Fruit fly (Drosophila melanogaster) whole organism, embryonic: Measurements from ENCODE around the gene fau.
A peak's percentile ranks its signal among the peaks of the same experiment; 100 is the strongest.

ENCODE experiments used
- Atf-2 ChIP-seq: fragments of 200-800 bp; sonication (Bioruptor generic); optimal IDR thresholded peaks from 2 replicates; lab custom pipeline; 2016; ENCODE audit warnings: missing biosample characterization, missing genetic modification characterization
- Bgb ChIP-seq: fragments of 200-800 bp; sonication (Bioruptor generic); IDR thresholded peaks from 2 replicates; pipeline ENCODE4 v1.3.6; 2022; ENCODE audit warnings: missing biosample characterization, missing genetic modification characterization; ENCODE audit not compliant: partially characterized antibody
- CG10274 ChIP-seq: fragments of 200-800 bp; sonication (Bioruptor generic); optimal IDR thresholded peaks from 3 replicates; lab custom pipeline; 2017; ENCODE audit warnings: missing biosample characterization, mild to moderate bottlenecking, missing genetic modification characterization
- CG12769 ChIP-seq: fragments of 200-800 bp; sonication (Bioruptor generic); optimal IDR thresholded peaks from 2 replicates; lab custom pipeline; 2019; ENCODE audit warnings: missing biosample characterization, mild to moderate bottlenecking, missing genetic modification characterization, moderate library complexity
- CG13624 ChIP-seq: fragments of 200-800 bp; sonication (Bioruptor generic); optimal IDR thresholded peaks from 2 replicates; lab custom pipeline; 2016; ENCODE audit warnings: missing biosample characterization, missing genetic modification characterization
- CG15011 ChIP-seq: fragments of 200-800 bp; sonication (Bioruptor generic); optimal IDR thresholded peaks from 3 replicates; lab custom pipeline; 2018; ENCODE audit warnings: missing biosample characterization, mild to moderate bottlenecking, missing genetic modification characterization
- CG15479 ChIP-seq: fragments of 200-800 bp; sonication (Bioruptor generic); optimal IDR thresholded peaks from 3 replicates; lab custom pipeline; 2019; ENCODE audit warnings: missing biosample characterization, mild to moderate bottlenecking, missing genetic modification characterization, moderate library complexity
- CG17361 ChIP-seq: fragments of 200-800 bp; sonication (Bioruptor generic); IDR thresholded peaks from 3 replicates; pipeline ENCODE4 v1.3.6; 2022; ENCODE audit warnings: missing biosample characterization, missing genetic modification characterization
- CG17385 ChIP-seq: fragments of 200-800 bp; sonication (Bioruptor generic); optimal IDR thresholded peaks from 3 replicates; lab custom pipeline; 2018; ENCODE audit warnings: missing biosample characterization, mild to moderate bottlenecking, missing genetic modification characterization
- CG2199 ChIP-seq: fragments of 200-800 bp; sonication (Bioruptor generic); IDR thresholded peaks from 3 replicates; pipeline ENCODE4 v1.3.6; 2022; ENCODE audit warnings: missing biosample characterization, missing genetic modification characterization
- CG2875 ChIP-seq: fragments of 200-800 bp; sonication (Bioruptor generic); optimal IDR thresholded peaks from 2 replicates; lab custom pipeline; 2017; ENCODE audit warnings: missing biosample characterization, mild to moderate bottlenecking, missing genetic modification characterization, missing genetic modification reagents
- CG30020 ChIP-seq: fragments of 200-800 bp; optimal IDR thresholded peaks from 2 replicates; lab custom pipeline; 2019; ENCODE audit warnings: missing biosample characterization, mild to moderate bottlenecking, missing genetic modification characterization, moderate library complexity
- CG31441 ChIP-seq: fragments of 200-800 bp; sonication (Bioruptor generic); IDR thresholded peaks from 2 replicates; pipeline ENCODE4 v1.3.6; 2022; ENCODE audit warnings: missing biosample characterization, missing genetic modification characterization
- CG3407 ChIP-seq: fragments of 200-800 bp; sonication (Bioruptor generic); optimal IDR thresholded peaks from 2 replicates; lab custom pipeline; 2018; ENCODE audit warnings: missing biosample characterization, mild to moderate bottlenecking, missing genetic modification characterization
- CG5180 ChIP-seq: fragments of 200-800 bp; sonication (Bioruptor generic); optimal IDR thresholded peaks from 3 replicates; lab custom pipeline; 2017; ENCODE audit warnings: missing biosample characterization, missing genetic modification characterization, mild to moderate bottlenecking, moderate library complexity, missing genetic modification reagents
- CG6272 ChIP-seq: fragments of 200-800 bp; sonication (Bioruptor generic); IDR thresholded peaks from 2 replicates; pipeline ENCODE4 v1.3.6; 2022; ENCODE audit warnings: missing biosample characterization, missing genetic modification characterization
- CG7357 ChIP-seq: fragments of 200-800 bp; sonication (Bioruptor generic); IDR thresholded peaks from 3 replicates; pipeline ENCODE4 v1.3.6; 2022; ENCODE audit warnings: missing biosample characterization, missing genetic modification characterization
- CG8089 ChIP-seq: fragments of 200-800 bp; sonication (Bioruptor generic); optimal IDR thresholded peaks from 3 replicates; lab custom pipeline; 2016; ENCODE audit warnings: missing biosample characterization, missing genetic modification characterization
- CG8944 ChIP-seq: fragments of 200-800 bp; sonication (Bioruptor generic); optimal IDR thresholded peaks from 3 replicates; lab custom pipeline; 2016; ENCODE audit warnings: missing biosample characterization, missing genetic modification characterization
- Fer1 ChIP-seq: fragments of 200-800 bp; sonication (Bioruptor generic); optimal IDR thresholded peaks from 2 replicates; lab custom pipeline; 2017; ENCODE audit warnings: missing biosample characterization, mild to moderate bottlenecking, missing genetic modification characterization
- HLH54F ChIP-seq: fragments of 200-800 bp; sonication (Bioruptor generic); optimal IDR thresholded peaks from 3 replicates; lab custom pipeline; 2016; ENCODE audit warnings: missing biosample characterization, missing genetic modification characterization
- HmgZ ChIP-seq: fragments of 200-800 bp; sonication (Bioruptor generic); optimal IDR thresholded peaks from 2 replicates; lab custom pipeline; 2018; ENCODE audit warnings: missing biosample characterization, mild to moderate bottlenecking, missing genetic modification characterization
- Hmr ChIP-seq: fragments of 200-800 bp; sonication (Bioruptor generic); optimal IDR thresholded peaks from 3 replicates; lab custom pipeline; 2017; ENCODE audit warnings: mild to moderate bottlenecking, missing biosample characterization, missing genetic modification reagents, missing genetic modification characterization
- Hr39 ChIP-seq: fragments of >200 bp; optimal IDR thresholded peaks from 2 replicates; lab custom pipeline; 2017
- Hr51 ChIP-seq, 2 experiments: fragments of 200-800 bp; sonication (Bioruptor generic); optimal IDR thresholded peaks; 2 replicates in 1 of 2; 3 replicates in 1 of 2; lab custom pipeline; 2016 to 2018; ENCODE audit warnings: missing biosample characterization in 2 of 2, missing genetic modification characterization in 2 of 2, mild to moderate bottlenecking in 1 of 2, moderate library complexity in 1 of 2
- Lpt ChIP-seq: fragments of >200 bp; optimal IDR thresholded peaks from 2 replicates; lab custom pipeline; 2018; ENCODE audit warnings: missing biosample characterization, missing genetic modification characterization
- Mrtf ChIP-seq: fragments of 200-800 bp; sonication (Bioruptor generic); IDR thresholded peaks from 3 replicates; pipeline ENCODE4 v1.3.6; 2022; ENCODE audit warnings: missing biosample characterization, missing genetic modification characterization
- Pdp1 ChIP-seq, 2 experiments: fragments of 200-800 bp; sonication (Bioruptor generic); optimal IDR thresholded peaks; 3 replicates each; lab custom pipeline; 2016; ENCODE audit warnings: missing biosample characterization in 2 of 2, missing genetic modification characterization in 2 of 2, mild to moderate bottlenecking in 1 of 2, moderate library complexity in 1 of 2
- Tbp ChIP-seq: fragments of >200 bp; optimal IDR thresholded peaks from 2 replicates; lab custom pipeline; 2018; ENCODE audit warnings: missing biosample characterization, missing genetic modification characterization
- ara ChIP-seq: fragments of 200-800 bp; sonication (Bioruptor generic); IDR thresholded peaks from 2 replicates; pipeline ENCODE4 v1.3.6; 2022; ENCODE audit warnings: missing biosample characterization, missing genetic modification characterization
- chif ChIP-seq, 2 experiments: fragments of 200-800 bp; sonication (Bioruptor generic); optimal IDR thresholded peaks; 3 replicates each; lab custom pipeline; 2016; ENCODE audit warnings: missing biosample characterization in 2 of 2, missing genetic modification characterization in 2 of 2
- chn ChIP-seq: fragments of 200-800 bp; sonication (Bioruptor generic); optimal IDR thresholded peaks from 2 replicates; lab custom pipeline; 2016; ENCODE audit warnings: missing biosample characterization, missing genetic modification characterization
- ci ChIP-seq: fragments of 200-800 bp; sonication (Bioruptor generic); IDR thresholded peaks from 3 replicates; pipeline ENCODE4 v1.3.6; 2022; ENCODE audit warnings: missing biosample characterization, missing genetic modification characterization
- fd102C ChIP-seq: fragments of 200-800 bp; sonication (Bioruptor generic); optimal IDR thresholded peaks from 2 replicates; lab custom pipeline; 2018; ENCODE audit warnings: missing biosample characterization, mild to moderate bottlenecking, missing genetic modification characterization, moderate library complexity
- gce ChIP-seq: fragments of 200-800 bp; sonication (Bioruptor generic); IDR thresholded peaks from 3 replicates; pipeline ENCODE4 v1.3.6; 2022; ENCODE audit warnings: missing biosample characterization, missing genetic modification characterization
- hbn ChIP-seq: fragments of 200-800 bp; sonication (Bioruptor generic); IDR thresholded peaks from 2 replicates; pipeline ENCODE4 v1.3.6; 2022; ENCODE audit warnings: missing biosample characterization, missing genetic modification characterization; ENCODE audit not compliant: partially characterized antibody
- nmo ChIP-seq: fragments of 200-800 bp; sonication (Bioruptor generic); optimal IDR thresholded peaks from 2 replicates; lab custom pipeline; 2018; ENCODE audit warnings: missing biosample characterization, mild to moderate bottlenecking, missing genetic modification characterization, moderate library complexity
- otp ChIP-seq: fragments of 200-800 bp; sonication (Bioruptor generic); IDR thresholded peaks from 3 replicates; pipeline ENCODE4, ENCODE4 v1.3.6; 2022; ENCODE audit warnings: missing biosample characterization, missing genetic modification characterization
- pum ChIP-seq: fragments of 200-800 bp; sonication (Bioruptor generic); optimal IDR thresholded peaks from 2 replicates; lab custom pipeline; 2016; ENCODE audit warnings: missing biosample characterization, missing genetic modification characterization
- run ChIP-seq: fragments of 200-800 bp; sonication (Bioruptor generic); optimal IDR thresholded peaks from 3 replicates; lab custom pipeline; 2018; ENCODE audit warnings: missing biosample characterization, mild to moderate bottlenecking, missing genetic modification characterization
- sisA ChIP-seq: fragments of 200-800 bp; sonication (Bioruptor generic); IDR thresholded peaks from 2 replicates; pipeline ENCODE4 v1.3.6; 2022; ENCODE audit warnings: missing biosample characterization, missing genetic modification characterization
- sna ChIP-seq: fragments of 200-800 bp; sonication (Bioruptor generic); IDR thresholded peaks from 2 replicates; pipeline ENCODE4 v1.3.6; 2022; ENCODE audit warnings: missing biosample characterization, missing genetic modification characterization; ENCODE audit not compliant: partially characterized antibody
- tio ChIP-seq: fragments of 200-800 bp; sonication (Bioruptor generic); optimal IDR thresholded peaks from 2 replicates; lab custom pipeline; 2017; ENCODE audit warnings: missing biosample characterization, missing genetic modification characterization, inconsistent platforms
- trem ChIP-seq: fragments of 200-800 bp; optimal IDR thresholded peaks from 3 replicates; lab custom pipeline; 2019; ENCODE audit warnings: missing biosample characterization, mild to moderate bottlenecking, missing genetic modification characterization, moderate library complexity
- tup ChIP-seq: fragments of 200-800 bp; sonication (Bioruptor generic); optimal IDR thresholded peaks from 2 replicates; lab custom pipeline; 2016; ENCODE audit warnings: missing biosample characterization, mild to moderate bottlenecking, missing genetic modification characterization, moderate library complexity
- tx ChIP-seq: fragments of 200-800 bp; sonication (Bioruptor generic); optimal IDR thresholded peaks from 2 replicates; lab custom pipeline; 2016; ENCODE audit warnings: missing biosample characterization, missing genetic modification characterization
- zf30C ChIP-seq: fragments of 200-800 bp; sonication (Bioruptor generic); optimal IDR thresholded peaks from 3 replicates; lab custom pipeline; 2018; ENCODE audit warnings: missing biosample characterization, mild to moderate bottlenecking, missing genetic modification characterization

The fau gene

dm6 chr3R:10803855-10804254, 26.7 kb upstream of the fau start, which contains the start of gene CG14692:
Gene CG14692 (minus strand): TSS chr3R:10803955.
- TF ChIP-seq HLH54F (GFP tag; lab: Kevin White, UChicago) (no peak), CG15479 (no peak)

- peak in 1 of 2 experiments; percentile 75 for TF ChIP-seq Pdp1 (GFP tag; optimal IDR thresholded peaks at IDR 0.05; lab: Kevin White, UChicago)
- TF ChIP-seq Atf-2 (GFP tag; lab: Kevin White, UChicago) = no peak
- peak; percentile 15; the same call in 1 of the 3 replicates for TF ChIP-seq CG2199 (GFP tag; lab: Robert Waterston, UW)
- TF ChIP-seq CG12769 (tag; lab: Kevin White, UChicago) = peak; percentile 74
- TF ChIP-seq sna (GFP tag; lab: Robert Waterston, UW) = no peak
Measured at dm6 chr3R:10792604-10793003, 15.4 kb upstream of the fau start, which contains the start of gene CG14687. Gene CG14687 (plus strand): TSS chr3R:10792904.

dm6 chr3R:10788186-10788585, 11.0 kb upstream of the fau start, which contains the start of the genes Art1 and Mcm5:
Gene Art1 (minus strand): TSS chr3R:10788226.
Gene Mcm5 (plus strand): TSS chr3R:10788524.
- TF ChIP-seq sisA (GFP tag; lab: Robert Waterston, UW) = no peak
- no peak; the same call in 2 of the 3 replicates for TF ChIP-seq CG17361 (GFP tag; lab: Robert Waterston, UW)
- TF ChIP-seq CG7357 = no peak
- TF ChIP-seq Lpt (GFP tag; lab: Kevin White, UChicago) = no peak
- TF ChIP-seq sna (GFP tag; lab: Robert Waterston, UW) = peak; percentile 97
- TF ChIP-seq ci (GFP tag; lab: Robert Waterston, UW) = no peak
- peak in 1 of 2 experiments; percentile 28 for TF ChIP-seq Hr51 (GFP tag; optimal IDR thresholded peaks at IDR 0.05; lab: Kevin White, UChicago)
- peak; percentile 2 for TF ChIP-seq CG17385 (GFP tag; lab: Kevin White, UChicago)
- TF ChIP-seq CG8944 (GFP tag; lab: Kevin White, UChicago) = no peak
- no peak for TF ChIP-seq run (tag; lab: Kevin White, UChicago)
- TF ChIP-seq otp = no peak
- TF ChIP-seq fd102C (GFP tag; lab: Kevin White, UChicago) = no peak
- peak; percentile 81 for TF ChIP-seq Bgb (GFP tag; lab: Robert Waterston, UW)
- TF ChIP-seq tup (GFP tag; lab: Kevin White, UChicago) = no peak
- no peak for TF ChIP-seq Hr39 (lab: Kevin White, UChicago)
- no peak for TF ChIP-seq CG6272 (GFP tag; lab: Robert Waterston, UW)
- TF ChIP-seq tx (GFP tag; lab: Kevin White, UChicago) = peak; percentile 30
- no peak for TF ChIP-seq Fer1 (GFP tag; lab: Kevin White, UChicago)
- TF ChIP-seq zf30C (GFP tag; lab: Kevin White, UChicago) = no peak
- TF ChIP-seq CG8089 = peak; percentile 20
- TF ChIP-seq CG10274 = no peak
- TF ChIP-seq hbn (GFP tag; lab: Robert Waterston, UW) = peak; percentile 91
- peak; percentile 49 for TF ChIP-seq HmgZ (tag; lab: Kevin White, UChicago)
- no peak for TF ChIP-seq Hmr
- no peak for TF ChIP-seq CG5180
- peak; percentile 17 for TF ChIP-seq pum (GFP tag; lab: Kevin White, UChicago)
- TF ChIP-seq Mrtf (GFP tag; lab: Robert Waterston, UW) = no peak
- peak; percentile 61 for TF ChIP-seq CG30020 (tag; lab: Kevin White, UChicago)
- no peak for TF ChIP-seq CG3407 (GFP tag; lab: Kevin White, UChicago)
- TF ChIP-seq CG13624 (GFP tag; lab: Kevin White, UChicago) = peak; percentile 63
- TF ChIP-seq ara (GFP tag; lab: Robert Waterston, UW) = no peak
- no peak for TF ChIP-seq CG2875 (GFP tag; lab: Kevin White, UChicago)
- TF ChIP-seq Tbp (GFP tag; lab: Kevin White, UChicago) = no peak
- peak in 1 of 2 experiments; percentile 20 for TF ChIP-seq chif (GFP tag; optimal IDR thresholded peaks at IDR 0.05; lab: Kevin White, UChicago)
- TF ChIP-seq nmo = peak; percentile 79
- no peak for TF ChIP-seq tio
- no peak for TF ChIP-seq CG15011 (GFP tag; lab: Kevin White, UChicago)
- TF ChIP-seq gce (GFP tag; lab: Robert Waterston, UW) = no peak
- TF ChIP-seq trem (tag; lab: Kevin White, UChicago) = peak; percentile 77
- peak; percentile 53 for TF ChIP-seq chn (GFP tag; lab: Kevin White, UChicago)
- no peak for TF ChIP-seq CG31441 (GFP tag; lab: Robert Waterston, UW)
